Worm (Caenorhabditis elegans) whole organism, young adult: ENCODE results near the gene F01G10.10.

Experiments used
- C17E4.6 ChIP-seq: fragments of 200-800 bp; sonication (Bioruptor generic); IDR thresholded peaks from 2 replicates; pipeline ENCODE4 v1.3.6; 2022; ENCODE audit warnings: missing genetic modification reagents, missing genetic modification characterization, missing compliant biosample characterization
- F55B11.4 ChIP-seq: sonication (generic microtip); optimal IDR thresholded peaks from 2 replicates; lab custom pipeline; 2016; ENCODE audit warnings: missing compliant biosample characterization, missing genetic modification characterization, borderline replicate concordance; ENCODE audit not compliant: insufficient read depth
- Y53G8AR.9 ChIP-seq: fragments of 200-800 bp; sonication (Bioruptor generic); conservative IDR thresholded peaks from 2 replicates; pipeline ENCODE4 v1.3.6; 2022; ENCODE audit warnings: missing genetic modification reagents, missing genetic modification characterization, missing compliant biosample characterization
- madf-10 ChIP-seq: sonication (generic microtip); optimal IDR thresholded peaks from 2 replicates; lab custom pipeline; 2016; ENCODE audit warnings: mild to moderate bottlenecking, missing genetic modification characterization, missing compliant biosample characterization

ce11 chrIV:10286655-10287054, 40.7 kb downstream of the F01G10.10 start, which contains the start of gene ebax-1:
- TF ChIP-seq madf-10 (no peak), Y53G8AR.9 (GFP tag; lab: Robert Waterston, UW) (no peak), F55B11.4 (tag; lab: Kevin White, UChicago) (no peak), C17E4.6 (GFP tag; lab: Robert Waterston, UW) (no peak)
